Worm (Caenorhabditis elegans) whole organism, L2 larva: Measurements from ENCODE around the gene F44F4.15.

Experiments used
- F13H6.1 ChIP-seq: sonication (generic microtip); optimal IDR thresholded peaks from 2 replicates; lab custom pipeline; 2016; ENCODE audit warnings: missing genetic modification characterization, missing compliant biosample characterization
- ZK546.5 ChIP-seq: sonication (generic microtip); optimal IDR thresholded peaks from 2 replicates; lab custom pipeline; 2017; ENCODE audit warnings: missing biosample characterization, missing genetic modification characterization
- aly-2 ChIP-seq: fragments of 150-350 bp; optimal IDR thresholded peaks from 2 replicates; lab custom pipeline; 2014; ENCODE audit warnings: missing biosample characterization, missing genetic modification characterization
- ama-1 ChIP-seq: fragments of 150-350 bp; optimal IDR thresholded peaks from 2 replicates; lab custom pipeline; 2018; ENCODE audit warnings: inconsistent platforms
- blmp-1 ChIP-seq: sonication (generic microtip); optimal IDR thresholded peaks from 2 replicates; lab custom pipeline; 2017; ENCODE audit warnings: missing genetic modification characterization, mild to moderate bottlenecking, missing compliant biosample characterization, antibody characterized with exemption, moderate library complexity; ENCODE audit not compliant: insufficient read depth
- ceh-16 ChIP-seq: fragments of 150-350 bp; optimal IDR thresholded peaks from 2 replicates; lab custom pipeline; 2014; ENCODE audit warnings: missing biosample characterization, missing genetic modification characterization
- crh-2 ChIP-seq: sonication (generic microtip); optimal IDR thresholded peaks from 2 replicates; lab custom pipeline; 2017; ENCODE audit warnings: missing biosample characterization, missing genetic modification characterization
- dmd-4 ChIP-seq: sonication (generic microtip); optimal IDR thresholded peaks from 2 replicates; lab custom pipeline; 2017; ENCODE audit warnings: missing biosample characterization, missing genetic modification characterization
- egl-27 ChIP-seq: sonication (generic microtip); optimal IDR thresholded peaks from 3 replicates; lab custom pipeline; 2017; ENCODE audit warnings: missing biosample characterization, missing genetic modification reagents, missing genetic modification characterization
- elt-1 ChIP-seq: fragments of 150-350 bp; optimal IDR thresholded peaks from 2 replicates; lab custom pipeline; 2014; ENCODE audit warnings: missing biosample characterization, missing genetic modification characterization
- elt-3 ChIP-seq: sonication (generic microtip); optimal IDR thresholded peaks from 2 replicates; lab custom pipeline; 2017; ENCODE audit warnings: missing biosample characterization, missing genetic modification characterization
- fos-1 ChIP-seq: fragments of 150-350 bp; optimal IDR thresholded peaks from 2 replicates; lab custom pipeline; 2014; ENCODE audit warnings: missing biosample characterization, missing genetic modification characterization
- gmeb-1 ChIP-seq: fragments of 150-350 bp; optimal IDR thresholded peaks from 2 replicates; lab custom pipeline; 2014; ENCODE audit warnings: missing biosample characterization, missing genetic modification characterization
- lin-11 ChIP-seq: fragments of 150-350 bp; sonication (generic microtip); optimal IDR thresholded peaks from 2 replicates; lab custom pipeline; 2014; ENCODE audit warnings: missing biosample characterization, missing genetic modification characterization, inconsistent platforms, mixed read lengths
- lin-13 ChIP-seq: fragments of 150-350 bp; optimal IDR thresholded peaks from 2 replicates; lab custom pipeline; 2014; ENCODE audit warnings: missing biosample characterization, missing genetic modification reagents, missing genetic modification characterization
- lin-39 ChIP-seq: fragments of 150-350 bp; optimal IDR thresholded peaks from 2 replicates; lab custom pipeline; 2014; ENCODE audit warnings: missing biosample characterization, missing genetic modification reagents, missing genetic modification characterization
- lsy-2 ChIP-seq, 2 experiments: fragments of 150-350 bp in 1 of 2; sonication (generic microtip) in 1 of 2; optimal IDR thresholded peaks; 2 replicates each; lab custom pipeline; 2014 to 2017; ENCODE audit warnings: missing biosample characterization in 2 of 2, missing genetic modification characterization in 2 of 2
- mab-5 ChIP-seq: fragments of 150-350 bp; optimal IDR thresholded peaks from 2 replicates; lab custom pipeline; 2014; ENCODE audit warnings: missing biosample characterization, missing genetic modification characterization
- mbf-1 ChIP-seq: sonication (generic microtip); optimal IDR thresholded peaks from 2 replicates; lab custom pipeline; 2017; ENCODE audit warnings: missing biosample characterization, missing genetic modification characterization
- mdl-1 ChIP-seq, 2 experiments: fragments of 150-350 bp in 1 of 2; sonication (generic microtip) in 1 of 2; optimal IDR thresholded peaks; 2 replicates each; lab custom pipeline; 2017; ENCODE audit warnings: missing biosample characterization in 2 of 2, missing genetic modification characterization in 2 of 2
- nhr-11 ChIP-seq: fragments of 150-350 bp; optimal IDR thresholded peaks from 2 replicates; lab custom pipeline; 2014; ENCODE audit warnings: missing biosample characterization, missing genetic modification characterization
- nhr-129 ChIP-seq: fragments of 150-350 bp; optimal IDR thresholded peaks from 2 replicates; lab custom pipeline; 2014; ENCODE audit warnings: missing biosample characterization, missing genetic modification characterization
- nhr-21 ChIP-seq: fragments of 150-350 bp; optimal IDR thresholded peaks from 2 replicates; lab custom pipeline; 2014; ENCODE audit warnings: missing biosample characterization, missing genetic modification characterization
- nhr-25 ChIP-seq: fragments of 150-350 bp; sonication (generic microtip); optimal IDR thresholded peaks from 3 replicates; lab custom pipeline; 2014; ENCODE audit warnings: missing biosample characterization, missing genetic modification characterization
- nhr-6 ChIP-seq: fragments of 150-350 bp; optimal IDR thresholded peaks from 2 replicates; lab custom pipeline; 2014; ENCODE audit warnings: missing biosample characterization, missing genetic modification characterization
- nhr-77 ChIP-seq: fragments of 150-350 bp; optimal IDR thresholded peaks from 2 replicates; lab custom pipeline; 2014; ENCODE audit warnings: missing biosample characterization, missing genetic modification characterization
- sem-4 ChIP-seq: fragments of 150-350 bp; optimal IDR thresholded peaks from 2 replicates; lab custom pipeline; 2014; ENCODE audit warnings: missing biosample characterization, missing genetic modification reagents, missing genetic modification characterization
- skn-1 ChIP-seq: sonication (generic microtip); optimal IDR thresholded peaks from 2 replicates; lab custom pipeline; 2017; ENCODE audit warnings: missing biosample characterization, missing genetic modification characterization
- sma-3 ChIP-seq: sonication (generic microtip); optimal IDR thresholded peaks from 2 replicates; lab custom pipeline; 2016; ENCODE audit warnings: missing genetic modification reagents, missing genetic modification characterization, missing compliant biosample characterization
- snpc-4 ChIP-seq: fragments of 150-350 bp; optimal IDR thresholded peaks from 2 replicates; lab custom pipeline; 2014; ENCODE audit warnings: missing biosample characterization, missing genetic modification characterization
- unc-39 ChIP-seq: fragments of 150-350 bp; optimal IDR thresholded peaks from 2 replicates; lab custom pipeline; 2014; ENCODE audit warnings: missing biosample characterization, missing genetic modification characterization
- unc-62 ChIP-seq: fragments of 150-350 bp; optimal IDR thresholded peaks from 2 replicates; lab custom pipeline; 2014; ENCODE audit warnings: missing biosample characterization, missing genetic modification reagents, missing genetic modification characterization
- zag-1 ChIP-seq: fragments of 150-350 bp; optimal IDR thresholded peaks from 2 replicates; lab custom pipeline; 2014; ENCODE audit warnings: missing biosample characterization, missing genetic modification characterization
- ztf-11 ChIP-seq: sonication (generic microtip); optimal IDR thresholded peaks from 2 replicates; lab custom pipeline; 2017; ENCODE audit warnings: missing biosample characterization, missing genetic modification characterization
- ztf-4 ChIP-seq: fragments of 150-350 bp; optimal IDR thresholded peaks from 2 replicates; lab custom pipeline; 2014; ENCODE audit warnings: missing biosample characterization, missing genetic modification characterization

Gene F44F4.15

DNA sequence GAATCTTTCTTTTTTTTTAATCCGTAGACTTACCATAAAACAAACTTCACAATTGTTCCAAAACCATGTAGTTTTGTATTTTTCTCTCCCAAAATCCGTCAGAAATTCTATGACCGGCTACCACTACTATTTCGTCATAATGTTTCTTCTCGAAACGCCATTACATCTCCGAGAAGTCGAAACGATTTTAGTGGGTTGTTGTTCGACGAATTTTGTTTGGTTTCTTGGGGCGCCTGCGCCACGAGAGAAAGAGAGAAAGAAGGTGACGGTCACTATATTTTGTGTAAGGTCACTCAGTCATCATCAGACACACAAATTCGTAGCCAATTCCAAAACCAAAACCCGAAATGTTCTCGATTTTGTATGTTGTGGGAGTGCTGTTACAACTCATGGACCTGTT is 27.4 kb upstream of the F44F4.15 start:
- TF ChIP-seq nhr-129 (peak; percentile 67), fos-1 (tag; lab: Kevin White, UChicago) (peak; percentile 17), sma-3 (GFP tag; lab: Kevin White, UChicago) (peak; percentile 39), ztf-11 (tag; lab: Kevin White, UChicago) (no peak), egl-27 (tag; lab: Kevin White, UChicago) (no peak), nhr-25 (peak; percentile 75), crh-2 (tag; lab: Kevin White, UChicago) (no peak), unc-62 (GFP tag; lab: Kevin White, UChicago) (no peak), elt-1 (no peak), ztf-4 (tag; lab: Kevin White, UChicago) (no peak), lsy-2 (tag; optimal IDR thresholded peaks at IDR 0.05; lab: Kevin White, UChicago) (no peak), aly-2 (no peak), unc-39 (no peak), ZK546.5 (no peak)

DNA sequence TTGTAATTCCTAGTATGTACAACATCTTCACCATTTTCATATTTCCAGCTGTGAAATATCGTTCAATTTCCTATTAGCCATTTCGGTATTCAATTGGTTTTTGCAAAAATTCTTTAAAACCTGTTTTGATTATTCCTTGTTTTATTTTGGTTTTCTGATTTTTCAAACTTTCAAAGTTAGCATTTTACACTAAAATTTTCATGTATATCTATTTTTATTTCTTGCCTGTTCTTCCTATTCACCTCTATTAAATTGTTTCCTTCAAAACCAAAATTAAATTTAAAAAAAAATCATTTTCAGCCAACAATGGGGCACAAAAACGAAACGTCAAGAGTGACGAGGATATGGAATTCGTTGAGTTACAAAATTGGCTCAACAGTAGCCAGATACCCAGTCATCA is 25.5 kb upstream of the F44F4.15 start, which contains the start of gene ptr-8:
Gene ptr-8 (plus strand): TSS at position 301 of the 400 bp plus-strand sequence.
- no peak for TF ChIP-seq unc-39
- no peak for TF ChIP-seq nhr-11 (tag; lab: Kevin White, UChicago)
- no peak for TF ChIP-seq blmp-1 (tag; lab: Kevin White, UChicago)
- TF ChIP-seq fos-1 (tag; lab: Kevin White, UChicago) = no peak
- TF ChIP-seq mbf-1 (tag; lab: Kevin White, UChicago) = no peak
- TF ChIP-seq mdl-1 (tag; optimal IDR thresholded peaks at IDR 0.05; lab: Kevin White, UChicago) = no peak

DNA sequence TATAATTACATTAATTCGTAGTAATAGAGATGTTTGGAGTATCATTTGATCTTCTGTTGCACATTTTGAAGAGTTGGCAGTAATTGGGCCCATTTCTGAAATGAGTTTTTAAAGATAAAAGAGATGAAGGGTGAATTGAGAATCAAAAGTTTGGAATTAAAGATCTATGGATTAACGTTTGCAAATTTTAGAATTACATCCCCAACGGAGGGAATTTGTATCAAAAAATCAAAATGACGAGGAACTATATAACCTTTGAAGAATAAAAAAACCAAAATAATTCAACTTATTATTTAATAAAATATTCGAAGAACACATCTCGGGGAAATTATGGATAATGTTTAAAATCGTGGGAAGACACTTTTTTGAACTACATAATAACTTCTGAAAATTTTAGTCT is 19.5 kb upstream of the F44F4.15 start, which contains the start of gene sra-10:
Gene sra-10 (minus strand): TSS at position 101 of the 400 bp plus-strand sequence.
- TF ChIP-seq nhr-21 (tag; lab: Kevin White, UChicago) (no peak), F13H6.1 (tag; lab: Kevin White, UChicago) (no peak), zag-1 (tag; lab: Kevin White, UChicago) (no peak), ama-1 (lab: Kevin White, UChicago) (no peak), nhr-6 (no peak), egl-27 (tag; lab: Kevin White, UChicago) (no peak), gmeb-1 (tag; lab: Kevin White, UChicago) (no peak), nhr-129 (no peak), aly-2 (no peak)

ce11 chrII:10895959-10896358 is 18.5 kb upstream of the F44F4.15 start:
- TF ChIP-seq ama-1 (lab: Kevin White, UChicago) (no peak), gmeb-1 (tag; lab: Kevin White, UChicago) (no peak), lin-11 (tag; lab: Kevin White, UChicago) (no peak), F13H6.1 (tag; lab: Kevin White, UChicago) (no peak), crh-2 (tag; lab: Kevin White, UChicago) (no peak), lin-39 (no peak), ceh-16 (tag; lab: Kevin White, UChicago) (no peak)

DNA sequence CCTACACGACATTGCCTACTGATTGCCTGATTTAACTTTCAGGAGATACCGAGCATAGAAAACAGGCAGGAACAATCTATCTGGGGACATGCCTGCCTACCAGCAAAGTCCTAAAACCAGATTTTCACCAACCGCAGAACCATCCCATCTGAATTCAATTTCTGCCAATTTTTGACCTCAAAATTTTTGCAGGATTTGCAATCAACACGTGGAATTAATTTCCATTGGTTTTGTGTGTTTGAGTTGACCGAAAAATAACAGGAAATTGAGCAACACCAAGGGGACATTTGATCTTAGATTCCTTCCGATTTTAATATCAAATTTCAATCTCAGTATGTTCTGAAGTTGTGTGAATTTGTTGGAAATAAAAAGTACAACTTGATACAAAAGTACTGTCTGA is 15.5 kb upstream of the F44F4.15 start:
- TF ChIP-seq aly-2 (no peak), nhr-77 (tag; lab: Kevin White, UChicago) (no peak), snpc-4 (tag; lab: Kevin White, UChicago) (no peak), dmd-4 (tag; lab: Kevin White, UChicago) (no peak), gmeb-1 (tag; lab: Kevin White, UChicago) (no peak), unc-62 (GFP tag; lab: Kevin White, UChicago) (no peak), sem-4 (tag; lab: Kevin White, UChicago) (no peak), mab-5 (tag; lab: Kevin White, UChicago) (no peak), elt-3 (no peak), nhr-11 (tag; lab: Kevin White, UChicago) (no peak), egl-27 (tag; lab: Kevin White, UChicago) (no peak)
- TF ChIP-seq, all 48 proteins: peak for 0

DNA sequence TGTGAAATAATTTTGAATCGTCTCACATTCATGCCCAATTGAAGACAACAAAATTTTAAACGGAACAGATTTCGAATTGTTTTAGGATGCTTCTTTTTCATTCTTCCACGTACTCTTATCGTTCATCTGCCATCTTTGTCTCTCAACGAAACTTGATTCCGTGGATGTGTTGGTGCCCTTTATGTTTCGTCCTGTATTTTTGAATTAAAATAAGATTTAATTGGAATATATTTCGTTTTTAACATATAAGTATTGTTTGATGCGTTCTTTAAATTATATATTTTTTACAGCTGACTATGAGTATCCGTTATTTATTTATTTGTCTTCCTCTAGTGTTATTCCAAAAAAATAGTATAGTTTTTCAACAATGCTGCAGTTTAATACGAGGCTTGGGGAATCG is 12.4 kb upstream of the F44F4.15 start, which contains the start of gene gly-1:
Gene gly-1 (minus strand): TSS at position 101 of the 400 bp plus-strand sequence.
- TF ChIP-seq crh-2 (tag; lab: Kevin White, UChicago) (no peak), lsy-2 (tag; optimal IDR thresholded peaks at IDR 0.05; lab: Kevin White, UChicago) (no peak), mab-5 (tag; lab: Kevin White, UChicago) (no peak), gmeb-1 (tag; lab: Kevin White, UChicago) (no peak), nhr-11 (tag; lab: Kevin White, UChicago) (no peak), nhr-129 (no peak), lin-13 (GFP tag; lab: Kevin White, UChicago) (no peak), skn-1 (tag; lab: Kevin White, UChicago) (no peak), ztf-4 (tag; lab: Kevin White, UChicago) (no peak), nhr-21 (tag; lab: Kevin White, UChicago) (no peak)
